Fruit fly (Drosophila melanogaster) ovary, adult (tissue): ENCODE results near the gene Mst87F.
A peak's percentile ranks its signal among the peaks of the same experiment; 100 is the strongest.

Experiments used
- CG17801 ChIP-seq: fragments of 200-800 bp; optimal IDR thresholded peaks from 2 replicates; lab custom pipeline; 2019; ENCODE audit warnings: missing biosample characterization, mild to moderate bottlenecking, missing genetic modification characterization, moderate library complexity; ENCODE audit not compliant: partially characterized antibody

Mst87F gene

dm6 chr3R:13812736-13813250 lies 15.0 kb downstream of the Mst87F start, which contains the start of the genes tal-1A, tal-2A, tal-3A and tal-AA:
Gene tal-1A (plus strand): TSS chr3R:13813109.
Gene tal-2A (plus strand): TSS chr3R:13813109.
Gene tal-3A (plus strand): TSS chr3R:13813109.
Gene tal-AA (plus strand): TSS chr3R:13813109.
- TF ChIP-seq CG17801 (GFP tag; lab: Kevin White, UChicago): peak; percentile 52

- TF ChIP-seq CG17801 (GFP tag; lab: Kevin White, UChicago): no peak
Measured at dm6 chr3R:13811737-13812136, 16.1 kb downstream of the Mst87F start.

DNA sequence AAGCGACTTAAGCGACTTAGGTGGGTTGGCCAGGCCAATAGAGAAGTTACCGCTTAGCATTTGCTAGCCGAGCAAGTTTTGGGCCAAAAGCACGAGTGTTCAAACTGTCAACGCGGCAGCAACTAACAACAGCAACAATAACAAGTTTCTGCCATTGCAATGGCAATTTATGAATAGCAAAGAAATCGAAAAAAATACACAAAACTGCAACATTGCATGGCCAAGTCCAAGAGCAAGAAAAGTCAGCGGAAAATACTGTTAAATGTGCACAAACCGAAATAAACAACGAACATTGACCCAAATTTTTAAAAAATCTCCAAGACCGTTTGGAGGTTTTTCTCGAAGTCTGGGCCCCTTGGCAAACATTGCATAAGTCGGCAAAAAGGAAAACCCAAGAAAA lies 17.5 kb downstream of the Mst87F start:
- no peak for TF ChIP-seq CG17801 (GFP tag; lab: Kevin White, UChicago)

dm6 chr3R:13809261-13809660 lies 18.5 kb downstream of the Mst87F start:
- TF ChIP-seq CG17801 (GFP tag; lab: Kevin White, UChicago): no peak

DNA sequence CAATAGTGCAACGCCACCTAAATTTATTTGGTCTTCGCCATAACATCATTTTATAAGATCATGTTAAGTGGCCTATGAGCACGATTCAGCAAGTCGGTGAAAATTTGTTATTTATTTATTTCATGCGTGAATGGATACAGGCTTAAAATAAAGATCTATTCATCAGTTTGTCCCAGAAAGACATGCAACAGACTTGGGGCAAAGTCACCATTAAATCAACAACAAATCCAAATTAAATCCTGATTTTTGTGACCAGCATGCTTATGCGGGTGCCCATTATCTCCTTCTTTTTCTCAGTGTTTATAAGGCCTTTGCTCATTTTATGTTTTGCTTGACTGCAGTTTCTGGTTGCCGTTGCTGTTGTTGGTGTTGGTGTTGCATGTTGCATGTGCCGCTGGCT lies 19.9 kb downstream of the Mst87F start:
- TF ChIP-seq CG17801 (GFP tag; lab: Kevin White, UChicago): no peak

DNA sequence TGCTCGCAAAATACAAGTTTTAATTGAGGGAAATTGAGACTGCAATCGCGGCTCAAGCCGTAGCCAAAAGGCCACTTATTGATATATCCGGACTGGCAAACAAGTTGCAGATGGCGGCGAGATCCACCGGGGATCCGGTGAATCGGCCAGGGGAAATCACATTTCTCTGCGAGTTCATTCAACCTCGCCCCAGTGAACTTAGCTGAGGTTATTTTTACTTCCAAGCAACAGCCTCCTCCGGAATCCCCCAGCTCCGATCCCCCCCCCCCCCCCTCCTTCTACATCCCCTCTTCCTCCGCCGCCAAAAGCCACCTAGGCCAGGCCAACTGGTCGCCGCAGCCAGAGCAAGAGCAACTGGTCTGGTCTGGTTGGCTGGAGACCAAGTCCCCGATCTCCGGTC lies 20.5 kb downstream of the Mst87F start:
- no peak for TF ChIP-seq CG17801 (GFP tag; lab: Kevin White, UChicago)

- no peak for TF ChIP-seq CG17801 (GFP tag; lab: Kevin White, UChicago)
Measured at dm6 chr3R:13806710-13807093, 21.1 kb downstream of the Mst87F start.

DNA sequence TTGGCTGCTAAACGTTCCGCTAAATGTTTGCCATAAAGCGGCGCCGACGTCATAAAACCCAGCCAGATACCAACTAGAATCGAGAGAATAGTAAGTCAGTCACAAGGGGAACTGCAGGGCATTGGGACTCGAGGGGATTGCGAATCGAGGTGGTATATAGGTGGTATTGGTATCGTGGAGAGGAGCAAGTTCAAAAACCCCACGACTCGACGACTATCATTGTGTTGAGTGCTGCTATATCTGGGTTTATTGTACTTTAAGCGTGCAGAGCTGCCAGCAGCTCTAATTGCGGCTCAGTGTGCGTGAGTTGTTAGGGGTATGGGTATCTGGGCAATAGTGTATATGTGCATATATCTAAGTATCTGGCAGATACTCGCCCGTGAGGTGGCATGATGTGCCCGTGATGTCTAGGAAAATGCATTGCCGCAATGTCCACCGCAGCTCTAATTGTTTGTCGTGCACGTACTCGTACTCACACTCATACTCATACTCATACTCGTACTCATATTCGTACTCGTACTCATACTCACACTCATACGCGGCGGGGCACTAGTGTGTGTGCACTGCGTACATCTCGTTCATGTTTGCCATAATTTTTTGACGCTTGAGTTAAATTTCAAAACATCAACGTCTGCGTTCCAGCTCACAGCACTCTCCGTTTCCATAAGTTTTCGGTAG lies 21.6 kb downstream of the Mst87F start:
- TF ChIP-seq CG17801 (GFP tag; lab: Kevin White, UChicago): no peak

- TF ChIP-seq CG17801 (GFP tag; lab: Kevin White, UChicago): no peak
Measured at dm6 chr3R:13804971-13805603, 22.7 kb downstream of the Mst87F start.

dm6 chr3R:13803892-13804710 lies 23.7 kb downstream of the Mst87F start:
- no peak for TF ChIP-seq CG17801 (GFP tag; lab: Kevin White, UChicago)

DNA sequence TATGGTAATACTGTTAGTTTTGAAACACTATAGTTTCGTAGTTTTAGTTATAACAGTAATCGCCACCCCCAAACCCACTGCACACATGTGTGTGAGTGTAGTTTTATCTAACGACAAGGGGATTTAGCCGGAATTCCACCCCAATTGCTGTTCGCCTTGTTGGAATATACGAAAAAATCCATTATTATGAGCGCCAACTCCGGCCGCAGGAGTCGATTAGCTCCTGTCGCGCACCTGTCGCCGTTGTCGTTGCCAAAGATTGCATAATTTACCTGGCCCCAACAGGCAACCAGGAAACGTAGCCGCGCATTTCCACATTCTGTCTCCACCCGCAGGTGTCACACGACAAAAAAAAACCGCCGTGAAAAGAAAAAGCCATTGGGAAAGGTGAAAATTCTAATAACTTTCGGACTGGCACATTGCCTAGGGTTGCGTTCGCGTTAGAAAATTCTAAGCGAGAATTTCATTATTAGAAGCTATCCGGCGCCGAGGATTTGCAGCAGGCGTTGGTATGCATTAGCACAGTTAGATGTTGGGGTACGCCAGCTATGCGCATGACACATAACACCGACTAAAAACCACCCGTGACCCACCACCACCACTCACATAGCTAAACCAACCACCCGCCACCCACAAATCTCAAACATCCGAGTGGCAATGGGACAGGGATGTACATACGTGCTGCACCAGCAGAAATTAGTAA lies 24.5 kb downstream of the Mst87F start:
- no peak for TF ChIP-seq CG17801 (GFP tag; lab: Kevin White, UChicago)

dm6 chr3R:13802057-13802817 lies 25.6 kb downstream of the Mst87F start:
- TF ChIP-seq CG17801 (GFP tag; lab: Kevin White, UChicago): no peak

- TF ChIP-seq CG17801 (GFP tag; lab: Kevin White, UChicago): no peak
Measured at dm6 chr3R:13801184-13802056, 26.4 kb downstream of the Mst87F start.
